Worm (Caenorhabditis elegans) whole organism, L1 larva: ENCODE results near the gene gcy-9.

ENCODE experiments used
- elt-3 ChIP-seq, 6 experiments: fragments of 150-350 bp in 1 of 6; sonication (generic microtip); optimal IDR thresholded peaks; 2 replicates each; lab custom pipeline; 2017 to 2018; ENCODE audit warnings: missing biosample characterization in 6 of 6, missing genetic modification characterization in 6 of 6, inconsistent platforms in 1 of 6
- fkh-10 ChIP-seq: sonication (generic microtip); optimal IDR thresholded peaks from 2 replicates; lab custom pipeline; 2017; ENCODE audit warnings: missing biosample characterization, missing genetic modification reagents, missing genetic modification characterization
- fkh-4 ChIP-seq: sonication (generic microtip); optimal IDR thresholded peaks from 2 replicates; lab custom pipeline; 2016; ENCODE audit warnings: missing compliant biosample characterization, missing genetic modification characterization, borderline replicate concordance
- nhr-11 ChIP-seq: fragments of 150-350 bp; optimal IDR thresholded peaks from 2 replicates; lab custom pipeline; 2014; ENCODE audit warnings: missing biosample characterization, missing genetic modification characterization
- nhr-28 ChIP-seq: fragments of 150-350 bp; optimal IDR thresholded peaks from 2 replicates; lab custom pipeline; 2014; ENCODE audit warnings: missing biosample characterization, missing genetic modification characterization
- tbx-2 ChIP-seq: sonication (generic microtip); optimal IDR thresholded peaks from 2 replicates; lab custom pipeline; 2016; ENCODE audit warnings: missing genetic modification characterization, missing compliant biosample characterization
- unc-130 ChIP-seq: fragments of 150-350 bp; optimal IDR thresholded peaks from 2 replicates; lab custom pipeline; 2017; ENCODE audit warnings: missing biosample characterization, missing genetic modification characterization, inconsistent platforms
- zag-1 ChIP-seq: fragments of 150-350 bp; optimal IDR thresholded peaks from 2 replicates; lab custom pipeline; 2014; ENCODE audit warnings: missing biosample characterization, missing genetic modification characterization
- ztf-11 ChIP-seq, 2 experiments: sonication (generic microtip); optimal IDR thresholded peaks; 2 replicates each; lab custom pipeline; 2016 to 2017; ENCODE audit warnings: missing genetic modification characterization in 2 of 2, missing biosample characterization in 1 of 2, missing compliant biosample characterization in 1 of 2

- TF ChIP-seq ztf-11 (tag; optimal IDR thresholded peaks at IDR 0.05; lab: Kevin White, UChicago): no peak
- no peak for TF ChIP-seq nhr-28 (tag; lab: Kevin White, UChicago)
- TF ChIP-seq nhr-11 (tag; lab: Kevin White, UChicago): no peak
- TF ChIP-seq zag-1 (tag; lab: Kevin White, UChicago): no peak
- no peak for TF ChIP-seq tbx-2 (tag; lab: Kevin White, UChicago)
- TF ChIP-seq fkh-4 (tag; lab: Kevin White, UChicago): no peak
- no peak for TF ChIP-seq elt-3 (tag; optimal IDR thresholded peaks at IDR 0.05; lab: Kevin White, UChicago)
- no peak for TF ChIP-seq fkh-10 (GFP tag; lab: Kevin White, UChicago)
- TF ChIP-seq unc-130 (tag; lab: Kevin White, UChicago): no peak
These were observed at the start of gene gcy-9 for ce11 chrX:11337783-11338182.
